Worm (Caenorhabditis elegans) whole organism, midembryonic: ENCODE data around the gene C06C6.8.

Experiments
- cog-1 ChIP-seq: sonication (generic microtip); optimal IDR thresholded peaks from 2 replicates; lab custom pipeline; 2016; ENCODE audit warnings: missing genetic modification characterization, missing compliant biosample characterization
- klf-2 ChIP-seq: fragments of 200-800 bp; sonication (Bioruptor generic); conservative IDR thresholded peaks from 2 replicates; pipeline ENCODE4 v1.3.6; 2022; ENCODE audit warnings: missing genetic modification reagents, missing genetic modification characterization, missing compliant biosample characterization

ce11 chrV:16024300-16024699, 27.4 kb downstream of the C06C6.8 start, which contains the start of gene T10C6.6:
- no peak for TF ChIP-seq cog-1
- no peak for TF ChIP-seq klf-2
